Worm (Caenorhabditis elegans) whole organism, young adult: ENCODE measurements around the gene cnt-2.

Experiments used
- B0336.3 ChIP-seq: fragments of 200-800 bp; sonication (Bioruptor generic); IDR thresholded peaks from 2 replicates; pipeline ENCODE4 v1.3.6; 2022; ENCODE audit warnings: missing genetic modification characterization, missing compliant biosample characterization
- C06A6.2 ChIP-seq: fragments of 200-800 bp; sonication (Bioruptor generic); conservative IDR thresholded peaks from 2 replicates; pipeline ENCODE4 v1.3.6; 2022; ENCODE audit warnings: missing genetic modification characterization, missing compliant biosample characterization
- D2030.7 ChIP-seq: fragments of 200-800 bp; sonication (Bioruptor generic); IDR thresholded peaks from 2 replicates; pipeline ENCODE4 v1.3.6; 2022; ENCODE audit warnings: missing genetic modification reagents, missing genetic modification characterization, missing compliant biosample characterization
- F39B2.1 ChIP-seq: fragments of 200-800 bp; sonication (Bioruptor generic); IDR thresholded peaks from 2 replicates; pipeline ENCODE4 v1.3.6; 2022; ENCODE audit warnings: missing genetic modification reagents, missing genetic modification characterization, missing compliant biosample characterization
- F57A8.1 ChIP-seq: fragments of 200-800 bp; sonication (Bioruptor generic); optimal IDR thresholded peaks from 2 replicates; lab custom pipeline; 2018; ENCODE audit warnings: mild to moderate bottlenecking, missing genetic modification characterization, moderate library complexity, missing compliant biosample characterization
- F57C9.4 ChIP-seq: sonication (generic microtip); optimal IDR thresholded peaks from 2 replicates; lab custom pipeline; 2017; ENCODE audit warnings: mild to moderate bottlenecking, missing genetic modification characterization, missing compliant biosample characterization
- T26A5.8 ChIP-seq: sonication (generic microtip); optimal IDR thresholded peaks from 2 replicates; lab custom pipeline; 2016; ENCODE audit warnings: missing genetic modification characterization, missing compliant biosample characterization
- Y79H2A.3 ChIP-seq: fragments of 200-800 bp; sonication (Bioruptor generic); conservative IDR thresholded peaks from 2 replicates; pipeline ENCODE4 v1.3.6; 2022; ENCODE audit warnings: missing genetic modification reagents, missing genetic modification characterization, missing compliant biosample characterization
- Y95B8A.8 ChIP-seq: fragments of 200-800 bp; sonication (Bioruptor generic); IDR thresholded peaks from 2 replicates; pipeline ENCODE4 v1.3.6; 2022; ENCODE audit warnings: missing genetic modification reagents, missing genetic modification characterization, missing compliant biosample characterization
- ZK185.1 ChIP-seq: sonication (generic microtip); optimal IDR thresholded peaks from 2 replicates; lab custom pipeline; 2016; ENCODE audit warnings: mild to moderate bottlenecking, missing genetic modification characterization, missing compliant biosample characterization; ENCODE audit not compliant: poor library complexity, severe bottlenecking
- aptf-2 ChIP-seq: fragments of 200-800 bp; sonication (Bioruptor generic); conservative IDR thresholded peaks from 2 replicates; pipeline ENCODE4 v1.3.6; 2022; ENCODE audit warnings: missing genetic modification reagents, missing genetic modification characterization, missing compliant biosample characterization
- athp-1 ChIP-seq: sonication (generic microtip); optimal IDR thresholded peaks from 2 replicates; lab custom pipeline; 2017; ENCODE audit warnings: mild to moderate bottlenecking, missing genetic modification characterization, missing compliant biosample characterization
- attf-3 ChIP-seq: fragments of 200-800 bp; sonication (Bioruptor generic); conservative IDR thresholded peaks from 2 replicates; pipeline ENCODE4 v1.3.6; 2022; ENCODE audit warnings: missing genetic modification reagents, missing genetic modification characterization, missing compliant biosample characterization
- bed-2 ChIP-seq: fragments of 200-800 bp; sonication (Bioruptor generic); IDR thresholded peaks from 2 replicates; pipeline ENCODE4 v1.3.6; 2022; ENCODE audit warnings: missing genetic modification reagents, missing genetic modification characterization, missing compliant biosample characterization
- cebp-1 ChIP-seq, 2 experiments: fragments of 200-800 bp in 1 of 2; sonication (Bioruptor generic) in 1 of 2; sonication (generic microtip) in 1 of 2; IDR thresholded peaks in 1 of 2; optimal IDR thresholded peaks in 1 of 2; 2 replicates each; pipeline versions ENCODE4 v1.3.6 to Lab custom; 2017 to 2022; ENCODE audit warnings: missing compliant biosample characterization in 2 of 2, missing genetic modification characterization in 2 of 2, mild to moderate bottlenecking in 1 of 2, missing genetic modification reagents in 1 of 2, moderate library complexity in 1 of 2
- cebp-2 ChIP-seq: fragments of 200-800 bp; sonication (Bioruptor generic); IDR thresholded peaks from 2 replicates; pipeline ENCODE4 v1.3.6; 2022; ENCODE audit warnings: missing genetic modification characterization, missing compliant biosample characterization
- ceh-40 ChIP-seq: fragments of 200-800 bp; sonication (Bioruptor generic); IDR thresholded peaks from 2 replicates; pipeline ENCODE4 v1.3.6; 2022; ENCODE audit warnings: missing genetic modification characterization, missing compliant biosample characterization
- die-1 ChIP-seq: sonication (generic microtip); optimal IDR thresholded peaks from 2 replicates; lab custom pipeline; 2016; ENCODE audit warnings: missing genotype, mild to moderate bottlenecking, missing genetic modification characterization, missing compliant biosample characterization
- egl-18 ChIP-seq: fragments of 200-800 bp; sonication (Bioruptor generic); IDR thresholded peaks from 2 replicates; pipeline ENCODE4 v1.3.6; 2022; ENCODE audit warnings: missing genetic modification reagents, missing genetic modification characterization, missing compliant biosample characterization
- egrh-3 ChIP-seq: fragments of 200-800 bp; sonication (Bioruptor generic); IDR thresholded peaks from 2 replicates; pipeline ENCODE4 v1.3.6; 2022; ENCODE audit warnings: missing genetic modification reagents, missing genetic modification characterization, missing compliant biosample characterization
- hmg-1.2 ChIP-seq: fragments of 200-800 bp; sonication (Bioruptor generic); IDR thresholded peaks from 2 replicates; pipeline ENCODE4 v1.3.6; 2022; ENCODE audit warnings: missing genetic modification reagents, missing genetic modification characterization, missing compliant biosample characterization
- let-526 ChIP-seq: fragments of 200-800 bp; sonication (Bioruptor generic); IDR thresholded peaks from 2 replicates; pipeline ENCODE4 v1.3.6; 2022; ENCODE audit warnings: missing genetic modification reagents, missing genetic modification characterization, missing compliant biosample characterization
- let-607 ChIP-seq, 2 experiments: fragments of 200-800 bp in 1 of 2; sonication (Bioruptor generic) in 1 of 2; sonication (generic microtip) in 1 of 2; optimal IDR thresholded peaks; 2 replicates each; lab custom pipeline; 2016 to 2018; ENCODE audit warnings: mild to moderate bottlenecking in 2 of 2, missing compliant biosample characterization in 2 of 2, missing genetic modification characterization in 2 of 2, moderate library complexity in 2 of 2, missing genotype in 1 of 2
- lin-40 ChIP-seq: sonication (generic microtip); optimal IDR thresholded peaks from 2 replicates; lab custom pipeline; 2016; ENCODE audit warnings: missing genetic modification characterization, mild to moderate bottlenecking, missing compliant biosample characterization, missing genotype, missing genetic modification reagents
- lir-1 ChIP-seq: fragments of 200-800 bp; sonication (Bioruptor generic); conservative IDR thresholded peaks from 2 replicates; pipeline ENCODE4 v1.3.6; 2022; ENCODE audit warnings: missing genetic modification reagents, missing genetic modification characterization, missing compliant biosample characterization
- lsy-27 ChIP-seq: sonication (generic microtip); optimal IDR thresholded peaks from 2 replicates; lab custom pipeline; 2017; ENCODE audit warnings: missing genetic modification characterization, mild to moderate bottlenecking, missing compliant biosample characterization, antibody characterized with exemption, missing genotype, borderline replicate concordance; ENCODE audit not compliant: insufficient read depth
- madf-8 ChIP-seq: fragments of 200-800 bp; sonication (Bioruptor generic); conservative IDR thresholded peaks from 2 replicates; pipeline ENCODE4 v1.3.6; 2022; ENCODE audit warnings: missing genetic modification reagents, missing genetic modification characterization, missing compliant biosample characterization
- mcd-1 ChIP-seq: fragments of 200-800 bp; sonication (Bioruptor generic); IDR thresholded peaks from 2 replicates; pipeline ENCODE4 v1.3.6; 2022; ENCODE audit warnings: missing genetic modification reagents, missing genetic modification characterization, missing compliant biosample characterization
- mel-28 ChIP-seq: sonication (generic microtip); optimal IDR thresholded peaks from 2 replicates; lab custom pipeline; 2016; ENCODE audit warnings: borderline replicate concordance, mild to moderate bottlenecking, missing genetic modification characterization, missing compliant biosample characterization
- mes-4 ChIP-seq: sonication (generic microtip); optimal IDR thresholded peaks from 2 replicates; lab custom pipeline; 2016; ENCODE audit warnings: missing genotype, missing genetic modification characterization, missing compliant biosample characterization
- nfyb-1 ChIP-seq: fragments of 200-800 bp; sonication (Bioruptor generic); IDR thresholded peaks from 2 replicates; pipeline ENCODE4 v1.3.6; 2022; ENCODE audit warnings: missing genetic modification reagents, missing genetic modification characterization, missing compliant biosample characterization
- nhr-27 ChIP-seq: fragments of 200-800 bp; sonication (Bioruptor generic); optimal IDR thresholded peaks from 2 replicates; lab custom pipeline; 2018; ENCODE audit warnings: mild to moderate bottlenecking, missing genetic modification characterization, moderate library complexity, missing compliant biosample characterization
- nhr-80 ChIP-seq: sonication (generic microtip); optimal IDR thresholded peaks from 2 replicates; lab custom pipeline; 2016; ENCODE audit warnings: missing genetic modification characterization, missing compliant biosample characterization
- repo-1 ChIP-seq: sonication (generic microtip); optimal IDR thresholded peaks from 2 replicates; lab custom pipeline; 2017; ENCODE audit warnings: mild to moderate bottlenecking, missing genetic modification characterization, missing compliant biosample characterization
- rpc-1 ChIP-seq, 2 experiments: fragments of 150-350 bp in 1 of 2; sonication (generic microtip) in 1 of 2; optimal IDR thresholded peaks; 2 replicates each; lab custom pipeline; 2014 to 2018; ENCODE audit warnings: missing biosample characterization in 1 of 2, missing genetic modification characterization in 1 of 2, missing genetic modification reagents in 1 of 2, missing genotype in 1 of 2
- sea-2 ChIP-seq: fragments of 200-800 bp; sonication (Bioruptor generic); IDR thresholded peaks from 2 replicates; pipeline ENCODE4 v1.3.6; 2022; ENCODE audit warnings: missing genetic modification characterization, missing compliant biosample characterization
- tbx-9 ChIP-seq: sonication (generic microtip); optimal IDR thresholded peaks from 2 replicates; lab custom pipeline; 2016; ENCODE audit warnings: borderline replicate concordance, missing genetic modification characterization, inconsistent platforms, missing compliant biosample characterization
- unc-130 ChIP-seq: sonication (generic microtip); optimal IDR thresholded peaks from 2 replicates; lab custom pipeline; 2016; ENCODE audit warnings: missing genetic modification reagents, missing genetic modification characterization, missing compliant biosample characterization
- unc-62 ChIP-seq: fragments of 150-350 bp; optimal IDR thresholded peaks from 2 replicates; lab custom pipeline; 2014; ENCODE audit warnings: missing biosample characterization, missing genetic modification reagents, missing genetic modification characterization
- zim-3 ChIP-seq: sonication (generic microtip); optimal IDR thresholded peaks from 2 replicates; lab custom pipeline; 2017; ENCODE audit warnings: mild to moderate bottlenecking, missing genetic modification characterization, moderate library complexity, missing compliant biosample characterization
- ztf-25 ChIP-seq: fragments of 200-800 bp; sonication (Bioruptor generic); IDR thresholded peaks from 2 replicates; pipeline ENCODE4 v1.3.6; 2022; ENCODE audit warnings: missing genetic modification reagents, missing genetic modification characterization, missing compliant biosample characterization
- ztf-28 ChIP-seq: fragments of 200-800 bp; sonication (Bioruptor generic); IDR thresholded peaks from 2 replicates; pipeline ENCODE4 v1.3.6; 2022; ENCODE audit warnings: missing genetic modification reagents, missing genetic modification characterization, missing compliant biosample characterization
- ztf-6 ChIP-seq: fragments of 200-800 bp; sonication (Bioruptor generic); IDR thresholded peaks from 2 replicates; pipeline ENCODE4 v1.3.6; 2022; ENCODE audit warnings: missing genetic modification reagents, missing genetic modification characterization, missing compliant biosample characterization

The cnt-2 gene

DNA sequence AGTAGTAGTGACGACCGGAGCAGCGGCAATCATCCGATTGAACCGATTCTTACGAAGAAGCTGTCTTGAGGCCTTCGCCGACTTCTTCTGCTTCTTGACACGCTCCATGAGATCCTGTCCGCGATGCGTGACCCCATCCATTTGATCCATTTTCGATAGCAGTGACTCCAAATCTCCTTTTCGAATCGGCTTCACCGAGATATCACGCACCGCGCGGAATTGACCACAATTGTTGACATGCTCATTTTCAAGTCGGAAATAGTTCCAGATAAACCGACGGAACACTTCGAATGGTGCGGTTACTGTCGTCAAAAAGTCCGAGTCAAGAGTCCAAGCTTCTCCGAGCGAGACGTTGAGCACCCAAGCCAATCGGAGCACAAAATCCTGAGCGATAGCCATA, 49.0 kb downstream of the cnt-2 start:
- TF ChIP-seq rpc-1 (optimal IDR thresholded peaks at IDR 0.05; lab: Kevin White, UChicago) (no peak), rpc-1 (tag; optimal IDR thresholded peaks at IDR 0.05; lab: Kevin White, UChicago) (no peak), madf-8 (no peak), tbx-9 (tag; lab: Kevin White, UChicago) (no peak), lsy-27 (tag; lab: Kevin White, UChicago) (no peak), nhr-80 (tag; lab: Kevin White, UChicago) (no peak), attf-3 (no peak), T26A5.8 (tag; lab: Kevin White, UChicago) (no peak), F39B2.1 (GFP tag; lab: Robert Waterston, UW) (no peak)

- no peak for TF ChIP-seq ztf-6 (GFP tag; lab: Robert Waterston, UW)
- TF ChIP-seq let-607 (tag; optimal IDR thresholded peaks at IDR 0.05; lab: Kevin White, UChicago) = no peak
- TF ChIP-seq lir-1 (GFP tag; lab: Robert Waterston, UW) = no peak
- TF ChIP-seq nhr-80 (tag; lab: Kevin White, UChicago) = no peak
- TF ChIP-seq nfyb-1 = no peak
- TF ChIP-seq F39B2.1 (GFP tag; lab: Robert Waterston, UW) = no peak
- no peak for TF ChIP-seq D2030.7
- no peak for TF ChIP-seq let-526 (GFP tag; lab: Robert Waterston, UW)
- TF ChIP-seq zim-3 (tag; lab: Kevin White, UChicago) = no peak
- TF ChIP-seq aptf-2 = no peak
- TF ChIP-seq Y79H2A.3 (GFP tag; lab: Robert Waterston, UW) = no peak
- TF ChIP-seq unc-62 (GFP tag; lab: Kevin White, UChicago) = no peak
Observed at ce11 chrIII:10704499-10704898, 49.7 kb downstream of the cnt-2 start.

DNA sequence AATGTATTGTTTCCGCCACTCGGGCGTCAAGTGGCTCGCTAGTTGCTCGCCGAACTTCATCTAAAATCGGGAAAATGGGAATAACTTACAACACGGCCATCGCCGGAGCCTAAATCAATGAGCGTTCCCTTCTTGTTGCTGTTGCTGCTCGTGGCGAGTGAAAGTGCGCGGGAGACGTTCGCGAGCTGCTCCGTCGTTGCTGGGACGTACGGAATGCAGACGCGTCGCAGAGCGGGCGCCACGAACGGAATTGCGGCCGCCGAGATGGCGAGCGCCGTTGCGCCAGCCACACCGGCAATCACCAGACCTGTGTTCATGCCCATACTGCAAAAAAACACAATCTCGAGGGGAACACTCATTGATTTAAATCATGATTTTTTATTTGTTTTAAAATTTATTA, 51.7 kb downstream of the cnt-2 start:
- no peak for TF ChIP-seq mel-28
- no peak for TF ChIP-seq die-1 (tag; lab: Kevin White, UChicago)
- TF ChIP-seq unc-130 = no peak
- TF ChIP-seq ztf-6 (GFP tag; lab: Robert Waterston, UW) = no peak
- TF ChIP-seq cebp-1 (GFP tag; IDR thresholded peaks at IDR 0.05; lab: Robert Waterston, UW) = no peak
- no peak for TF ChIP-seq cebp-1 (tag; optimal IDR thresholded peaks at IDR 0.05; lab: Kevin White, UChicago)
- peak; percentile 6; the same call in 1 of the 2 replicates for TF ChIP-seq B0336.3 (GFP tag; lab: Robert Waterston, UW)
- TF ChIP-seq attf-3 = no peak
- TF ChIP-seq sea-2 (GFP tag; lab: Robert Waterston, UW) = no peak
- no peak for TF ChIP-seq lin-40 (tag; lab: Kevin White, UChicago)
- no peak for TF ChIP-seq repo-1
- TF ChIP-seq F57A8.1 (GFP tag; lab: Kevin White, UChicago) = no peak
- TF ChIP-seq ztf-25 (GFP tag; lab: Robert Waterston, UW) = no peak
- no peak for TF ChIP-seq bed-2 (GFP tag; lab: Robert Waterston, UW)
- TF ChIP-seq cebp-2 (GFP tag; lab: Robert Waterston, UW) = 0 out of 2 replicates have a peak, but pooled peaks have one; percentile 43
- TF ChIP-seq egl-18 (GFP tag; lab: Robert Waterston, UW) = no peak
- TF ChIP-seq athp-1 (tag; lab: Kevin White, UChicago) = peak; percentile 3
- peak; percentile 30; the same call in 1 of the 2 replicates for TF ChIP-seq C06A6.2 (GFP tag; lab: Robert Waterston, UW)
- TF ChIP-seq ZK185.1 (tag; lab: Kevin White, UChicago) = no peak
- no peak for TF ChIP-seq ztf-28
- no peak for TF ChIP-seq ceh-40
- no peak for TF ChIP-seq let-526 (GFP tag; lab: Robert Waterston, UW)
- no peak for TF ChIP-seq Y95B8A.8 (GFP tag; lab: Robert Waterston, UW)
- TF ChIP-seq mes-4 = no peak
- no peak for TF ChIP-seq nhr-27 (tag; lab: Kevin White, UChicago)
- TF ChIP-seq hmg-1.2 (GFP tag; lab: Robert Waterston, UW) = 0 out of 2 replicates have a peak, but pooled peaks have one; percentile 31
- TF ChIP-seq F57C9.4 = no peak
- peak; percentile 20; the same call in 1 of the 2 replicates for TF ChIP-seq nfyb-1
- TF ChIP-seq madf-8 = no peak
- TF ChIP-seq mcd-1 = peak; percentile 23; the same call in 1 of the 2 replicates
- peak; percentile 88 for TF ChIP-seq egrh-3 (GFP tag; lab: Robert Waterston, UW)
- TF ChIP-seq F39B2.1 (GFP tag; lab: Robert Waterston, UW) = no peak
